Worm (Caenorhabditis elegans): ENCODE measurements around the gene srg-41.

- TF ChIP-seq him-1 (tag; optimal IDR thresholded peaks at IDR 0.05) (no peak), dao-5 (tag; optimal IDR thresholded peaks at IDR 0.05) (no peak), W03F9.2 (tag; optimal IDR thresholded peaks at IDR 0.05) (no peak)
Measured at ce11 chrV:11190983-11191382, 29.3 kb upstream of the srg-41 start, which contains the start of gene lgc-49.

Data from whole organism, L4/young adult.